Worm (Caenorhabditis elegans): ENCODE results near the gene swt-6.

swt-6 gene

DNA sequence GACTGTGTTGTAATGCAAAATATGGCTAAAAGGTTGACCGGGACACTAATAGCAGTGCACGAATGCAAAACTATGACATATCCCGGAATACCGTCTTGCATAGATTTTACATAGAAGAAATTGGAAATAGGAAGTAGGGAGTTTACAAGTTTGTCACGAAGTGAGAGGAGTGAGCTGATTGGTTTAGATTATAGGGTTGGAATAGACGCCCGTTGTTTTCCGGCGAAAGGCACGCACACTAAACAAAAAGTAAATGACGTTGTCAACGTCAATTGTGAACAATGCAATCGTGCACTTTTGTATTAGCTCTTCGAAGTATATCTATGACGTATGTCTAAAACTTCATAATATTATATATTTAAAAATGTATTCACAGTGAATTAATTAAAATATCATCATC, 6.8 kb downstream of the swt-6 start, which contains the start of gene srh-24:
TSS of gene srh-24 (minus strand) at position 101 of the 400 bp plus-strand sequence.
- TF ChIP-seq W03F9.2 (tag; optimal IDR thresholded peaks at IDR 0.05) = no peak
- TF ChIP-seq him-1 (tag; optimal IDR thresholded peaks at IDR 0.05) = no peak
- TF ChIP-seq dao-5 (tag; optimal IDR thresholded peaks at IDR 0.05) = no peak

ce11 chrV:13961927-13962419, 7.8 kb downstream of the swt-6 start, which contains the start of the genes algn-13 and R10D12.13:
algn-13 (minus strand) TSS chrV:13961977.
R10D12.13 (plus strand) TSS chrV:13962417.
- no peak for TF ChIP-seq him-1 (tag; optimal IDR thresholded peaks at IDR 0.05)
- TF ChIP-seq W03F9.2 (tag; optimal IDR thresholded peaks at IDR 0.05) = peak; percentile 78

DNA sequence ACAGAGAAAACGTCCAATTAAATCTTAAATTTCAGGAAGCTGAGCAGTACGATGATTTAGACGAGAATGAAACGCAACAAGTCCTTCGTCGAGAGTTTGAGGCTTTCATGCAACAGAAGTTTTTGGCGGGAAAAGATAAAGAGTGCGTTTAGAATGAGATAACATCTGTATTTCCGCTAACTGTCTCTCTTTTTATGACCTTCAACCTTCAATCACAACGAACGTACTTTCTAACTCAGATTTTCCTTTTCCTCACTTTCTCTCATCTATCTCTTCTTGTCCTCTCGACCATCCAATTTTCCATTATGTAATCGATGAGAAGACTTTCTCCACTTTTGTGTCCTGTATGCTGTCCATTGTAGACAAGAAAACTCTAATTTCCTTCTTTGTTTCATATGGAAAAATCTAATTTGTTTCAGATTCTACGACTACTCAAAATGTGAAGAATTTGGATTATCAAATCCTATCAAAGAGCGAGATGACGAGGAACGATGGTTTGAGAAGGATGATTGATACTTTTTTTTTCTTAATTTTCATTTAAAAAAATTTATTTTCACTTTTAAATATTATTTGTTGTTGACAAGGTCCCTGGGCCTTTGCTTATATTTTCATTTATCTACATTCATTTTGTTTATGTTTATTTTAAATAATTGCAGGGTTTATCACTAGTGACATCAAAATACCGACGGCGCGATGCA, 9.3 kb downstream of the swt-6 start, which contains the start of gene sao-1:
TSS of gene sao-1 (plus strand) at position 648 of the 698 bp plus-strand sequence.
- TF ChIP-seq him-1 (tag; optimal IDR thresholded peaks at IDR 0.05) = no peak
- no peak for TF ChIP-seq dao-5 (tag; optimal IDR thresholded peaks at IDR 0.05)
- no peak for TF ChIP-seq W03F9.2 (tag; optimal IDR thresholded peaks at IDR 0.05)

DNA sequence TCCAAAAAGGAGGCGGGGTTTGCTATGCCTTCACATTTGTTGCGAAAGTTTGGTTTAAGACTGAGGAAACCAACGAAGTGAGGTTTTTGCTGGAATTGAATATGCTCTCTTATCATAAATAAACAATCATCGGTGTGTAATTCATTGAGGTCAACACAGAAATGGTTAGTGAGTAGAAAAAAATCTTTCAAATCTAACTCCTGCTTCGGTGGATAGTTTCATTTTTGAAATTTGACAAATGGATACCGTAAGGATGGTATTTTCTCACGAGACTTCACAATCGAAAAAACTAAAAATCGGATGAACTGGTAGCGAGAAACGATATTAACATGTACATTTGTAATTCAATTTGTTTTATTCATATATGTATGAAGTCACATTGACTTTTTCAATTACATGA, 26.7 kb downstream of the swt-6 start, which contains the start of gene eol-1:
TSS of gene eol-1 (minus strand) at position 101 of the 400 bp plus-strand sequence.
- no peak for TF ChIP-seq him-1 (tag; optimal IDR thresholded peaks at IDR 0.05)
- TF ChIP-seq dao-5 (tag; optimal IDR thresholded peaks at IDR 0.05) = no peak
- no peak for TF ChIP-seq W03F9.2 (tag; optimal IDR thresholded peaks at IDR 0.05)

DNA sequence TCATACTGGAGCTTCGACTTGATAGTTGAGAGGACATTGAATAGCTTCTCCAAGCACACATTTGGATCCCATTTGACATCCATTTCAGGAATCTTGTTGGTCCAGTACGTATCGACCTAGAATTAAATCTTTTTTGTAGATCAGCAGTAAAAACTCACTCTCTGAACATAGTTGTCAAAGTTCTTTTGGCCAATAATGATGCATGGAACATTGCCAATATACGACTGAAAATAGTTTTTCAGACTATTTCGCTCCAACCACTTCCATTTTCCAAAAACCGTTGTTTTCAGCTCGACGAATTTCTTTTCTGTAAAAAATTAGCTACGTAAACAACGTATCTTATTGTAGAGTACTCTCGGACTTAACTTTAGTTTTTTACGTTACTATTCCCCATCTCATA, 27.5 kb downstream of the swt-6 start:
- no peak for TF ChIP-seq him-1 (tag; optimal IDR thresholded peaks at IDR 0.05)
- no peak for TF ChIP-seq W03F9.2 (tag; optimal IDR thresholded peaks at IDR 0.05)
- no peak for TF ChIP-seq dao-5 (tag; optimal IDR thresholded peaks at IDR 0.05)

DNA sequence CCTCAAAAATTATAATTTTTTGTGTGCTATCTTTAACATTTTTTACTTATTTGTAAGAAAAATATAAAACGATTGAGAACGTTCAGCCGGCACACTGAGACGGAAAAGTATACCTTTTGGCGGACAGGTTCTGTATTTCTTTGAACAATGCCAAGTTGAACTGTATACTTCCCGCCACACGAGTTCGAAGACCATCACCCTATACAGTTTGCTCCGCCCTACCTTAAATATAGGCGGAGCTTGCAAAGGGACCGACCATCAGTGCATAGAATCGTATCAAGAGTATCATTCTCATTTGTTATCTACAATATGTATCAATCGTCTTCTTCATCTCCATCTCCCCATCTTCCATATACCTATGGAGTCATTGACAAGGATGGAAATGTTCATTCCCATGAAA, 30.7 kb downstream of the swt-6 start, which contains the start of gene end-1:
TSS of gene end-1 (plus strand) at position 301 of the 400 bp plus-strand sequence.
- no peak for TF ChIP-seq W03F9.2 (tag; optimal IDR thresholded peaks at IDR 0.05)
- no peak for TF ChIP-seq dao-5 (tag; optimal IDR thresholded peaks at IDR 0.05)
- no peak for TF ChIP-seq him-1 (tag; optimal IDR thresholded peaks at IDR 0.05)

DNA sequence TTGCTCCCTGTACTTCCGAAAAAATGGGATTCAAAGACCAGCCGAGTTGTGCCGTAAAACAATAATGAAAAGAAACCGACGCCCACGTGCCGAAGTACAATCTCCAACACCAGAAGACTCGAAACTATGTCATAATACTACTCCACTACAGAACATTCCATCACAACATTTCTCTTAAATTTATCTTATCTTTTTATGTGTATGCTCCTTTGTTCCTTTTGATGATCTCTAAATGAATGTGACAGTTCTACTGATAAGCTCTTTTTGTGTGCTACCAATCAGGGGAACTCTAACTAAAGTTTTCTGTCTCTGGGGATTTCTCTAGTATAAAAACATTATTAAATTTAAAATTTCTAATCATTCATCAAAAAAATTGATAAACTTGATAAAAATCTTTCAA, 32.7 kb downstream of the swt-6 start:
- TF ChIP-seq him-1 (tag; optimal IDR thresholded peaks at IDR 0.05) (no peak), W03F9.2 (tag; optimal IDR thresholded peaks at IDR 0.05) (no peak), dao-5 (tag; optimal IDR thresholded peaks at IDR 0.05) (no peak)

ce11 chrV:13992485-13992884, 38.3 kb downstream of the swt-6 start, which contains the start of gene droe-4:
droe-4 (plus strand) TSS chrV:13992656.
- no peak for TF ChIP-seq W03F9.2 (tag; optimal IDR thresholded peaks at IDR 0.05)
- no peak for TF ChIP-seq dao-5 (tag; optimal IDR thresholded peaks at IDR 0.05)
- TF ChIP-seq him-1 (tag; optimal IDR thresholded peaks at IDR 0.05) = no peak

- no peak for TF ChIP-seq him-1 (tag; optimal IDR thresholded peaks at IDR 0.05)
Observed at ce11 chrV:13993478-13993877, 39.3 kb downstream of the swt-6 start.

- TF ChIP-seq dao-5 (tag; optimal IDR thresholded peaks at IDR 0.05) (no peak), him-1 (tag; optimal IDR thresholded peaks at IDR 0.05) (no peak), W03F9.2 (tag; optimal IDR thresholded peaks at IDR 0.05) (no peak)
Observed at ce11 chrV:14001929-14002328, 47.8 kb downstream of the swt-6 start.

DNA sequence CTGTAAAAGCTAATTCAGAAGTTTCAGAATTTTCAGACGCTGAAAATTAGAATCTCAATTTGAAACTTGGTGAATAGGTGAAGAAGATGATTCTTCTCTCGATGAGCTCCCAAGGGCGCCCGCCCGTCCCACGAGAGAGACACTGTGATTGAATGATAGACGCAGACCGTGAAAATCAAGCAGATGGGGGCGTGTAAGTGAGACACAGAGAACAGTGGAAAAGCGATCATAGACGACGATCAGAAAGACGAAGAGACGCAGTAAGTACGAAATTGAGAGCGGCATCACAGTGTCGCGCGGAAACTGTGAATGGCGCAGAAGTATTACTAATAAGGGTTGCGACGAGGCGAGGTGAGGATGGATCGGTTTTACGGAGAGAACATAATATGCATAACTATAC, 48.2 kb downstream of the swt-6 start:
- no peak for TF ChIP-seq dao-5 (tag; optimal IDR thresholded peaks at IDR 0.05)
- no peak for TF ChIP-seq him-1 (tag; optimal IDR thresholded peaks at IDR 0.05)
- TF ChIP-seq W03F9.2 (tag; optimal IDR thresholded peaks at IDR 0.05) = no peak

ce11 chrV:14003587-14004156, 49.5 kb downstream of the swt-6 start:
- TF ChIP-seq dao-5 (tag; optimal IDR thresholded peaks at IDR 0.05) = no peak
- TF ChIP-seq W03F9.2 (tag; optimal IDR thresholded peaks at IDR 0.05) = no peak
- TF ChIP-seq him-1 (tag; optimal IDR thresholded peaks at IDR 0.05) = no peak

ce11 chrV:14004342-14004741, 50.2 kb downstream of the swt-6 start:
- TF ChIP-seq W03F9.2 (tag; optimal IDR thresholded peaks at IDR 0.05) (no peak), dao-5 (tag; optimal IDR thresholded peaks at IDR 0.05) (no peak), him-1 (tag; optimal IDR thresholded peaks at IDR 0.05) (no peak)
